Worm (Caenorhabditis elegans): ENCODE data around the gene F29A7.6.

DNA sequence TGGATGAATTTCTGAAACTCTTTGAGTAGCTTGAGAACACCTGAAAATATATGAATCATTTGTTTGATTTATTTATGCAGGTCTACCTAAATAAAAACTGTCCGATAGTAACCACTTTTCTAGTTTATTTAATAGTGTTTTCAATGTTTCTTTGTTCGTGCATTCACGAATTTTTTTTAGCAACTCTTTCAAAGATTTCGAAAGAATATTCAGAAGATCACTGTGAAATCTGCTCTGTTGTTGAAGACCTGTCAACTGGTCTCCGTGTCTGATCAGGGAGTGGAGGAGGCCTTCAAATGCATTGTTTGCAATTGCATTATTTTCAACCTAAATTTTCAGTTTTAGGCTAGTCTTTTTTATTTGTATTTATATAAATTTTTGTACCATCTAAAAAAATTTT lies 42.5 kb downstream of the F29A7.6 start, which contains the start of gene T05A8.1:
- TF ChIP-seq ces-1 (GFP tag; optimal IDR thresholded peaks at IDR 0.05) (no peak), lsy-2 (tag; optimal IDR thresholded peaks at IDR 0.05) (no peak), jun-1 (tag; optimal IDR thresholded peaks at IDR 0.05) (no peak), skn-1 (tag; optimal IDR thresholded peaks at IDR 0.05) (no peak), ztf-11 (tag; optimal IDR thresholded peaks at IDR 0.05) (no peak), egl-27 (tag; optimal IDR thresholded peaks at IDR 0.05) (no peak), aha-1 (tag; optimal IDR thresholded peaks at IDR 0.05) (no peak), mdl-1 (tag; optimal IDR thresholded peaks at IDR 0.05) (no peak)
